Worm (Caenorhabditis elegans) whole organism, L4 larva: ENCODE results near the gene gro-1.

ENCODE experiments used
- D1046.2 ChIP-seq: fragments of 200-800 bp; sonication (Bioruptor generic); IDR thresholded peaks from 2 replicates; pipeline ENCODE4 v1.3.6; 2022; ENCODE audit warnings: missing genetic modification characterization, missing compliant biosample characterization
- F10B5.3 ChIP-seq: sonication (generic microtip); optimal IDR thresholded peaks from 2 replicates; lab custom pipeline; 2016; ENCODE audit warnings: mild to moderate bottlenecking, missing genetic modification characterization, missing compliant biosample characterization
- F37D6.2 ChIP-seq: sonication (generic microtip); optimal IDR thresholded peaks from 2 replicates; lab custom pipeline; 2016; ENCODE audit warnings: mild to moderate bottlenecking, missing genetic modification characterization, missing compliant biosample characterization
- F49E8.2 ChIP-seq: sonication (generic microtip); optimal IDR thresholded peaks from 2 replicates; lab custom pipeline; 2016; ENCODE audit warnings: missing compliant biosample characterization, mild to moderate bottlenecking, missing genetic modification characterization, borderline replicate concordance
- R02D3.7 ChIP-seq: fragments of 150-350 bp; sonication (generic microtip); optimal IDR thresholded peaks from 3 replicates; lab custom pipeline; 2014; ENCODE audit warnings: missing biosample characterization, missing genetic modification characterization
- T26A8.4 ChIP-seq: fragments of 200-800 bp; sonication (Bioruptor generic); IDR thresholded peaks from 2 replicates; pipeline ENCODE4 v1.3.6; 2022; ENCODE audit warnings: missing genetic modification characterization, missing compliant biosample characterization
- Y75B8A.6 ChIP-seq: fragments of 200-800 bp; sonication (Bioruptor generic); IDR thresholded peaks from 2 replicates; pipeline ENCODE4 v1.3.6; 2022; ENCODE audit warnings: missing genetic modification reagents, missing genetic modification characterization, missing compliant biosample characterization
- ceh-20 ChIP-seq: fragments of 200-800 bp; sonication (Bioruptor generic); IDR thresholded peaks from 2 replicates; pipeline ENCODE4 v1.3.6; 2022; ENCODE audit warnings: missing genetic modification reagents, missing genetic modification characterization, missing compliant biosample characterization
- ceh-28 ChIP-seq: fragments of 150-350 bp; optimal IDR thresholded peaks from 2 replicates; lab custom pipeline; 2014; ENCODE audit warnings: missing biosample characterization, missing genetic modification reagents, missing genetic modification characterization
- ceh-32 ChIP-seq: sonication (generic microtip); optimal IDR thresholded peaks from 2 replicates; lab custom pipeline; 2016; ENCODE audit warnings: mild to moderate bottlenecking, missing genetic modification characterization, missing compliant biosample characterization; ENCODE audit not compliant: poor library complexity
- ceh-62 ChIP-seq: sonication (generic microtip); optimal IDR thresholded peaks from 2 replicates; lab custom pipeline; 2017; ENCODE audit warnings: missing biosample characterization, missing genetic modification characterization
- daf-12 ChIP-seq: fragments of 150-350 bp; optimal IDR thresholded peaks from 2 replicates; lab custom pipeline; 2014; ENCODE audit warnings: missing biosample characterization, missing genetic modification reagents, missing genetic modification characterization
- dpl-1 ChIP-seq: fragments of 150-350 bp; optimal IDR thresholded peaks from 2 replicates; lab custom pipeline; 2014; ENCODE audit warnings: missing biosample characterization, missing genetic modification reagents, missing genetic modification characterization
- duxl-1 ChIP-seq: sonication (generic microtip); optimal IDR thresholded peaks from 2 replicates; lab custom pipeline; 2016; ENCODE audit warnings: mild to moderate bottlenecking, missing genetic modification characterization, moderate library complexity, missing compliant biosample characterization; ENCODE audit not compliant: poor library complexity
- egl-43 ChIP-seq: fragments of 200-800 bp; sonication (Bioruptor generic); IDR thresholded peaks from 2 replicates; pipeline ENCODE4 v1.3.6; 2022; ENCODE audit warnings: missing genetic modification reagents, missing genetic modification characterization, missing compliant biosample characterization
- fos-1 ChIP-seq: fragments of 150-350 bp; optimal IDR thresholded peaks from 2 replicates; lab custom pipeline; 2014; ENCODE audit warnings: missing biosample characterization, missing genetic modification characterization
- lin-13 ChIP-seq: fragments of 150-350 bp; optimal IDR thresholded peaks from 2 replicates; lab custom pipeline; 2014; ENCODE audit warnings: missing biosample characterization, missing genetic modification reagents, missing genetic modification characterization
- lin-15B ChIP-seq: fragments of 150-350 bp; sonication (generic microtip); optimal IDR thresholded peaks from 3 replicates; lab custom pipeline; 2014; ENCODE audit warnings: missing biosample characterization, missing genetic modification characterization
- lsy-2 ChIP-seq, 2 experiments: fragments of 150-350 bp in 1 of 2; sonication (generic microtip) in 1 of 2; optimal IDR thresholded peaks; 2 replicates each; lab custom pipeline; 2014 to 2017; ENCODE audit warnings: missing biosample characterization in 2 of 2, missing genetic modification characterization in 2 of 2
- madf-5 ChIP-seq, 2 experiments: fragments of 200-800 bp; sonication (Bioruptor generic); IDR thresholded peaks; 2 replicates each; pipeline ENCODE4 v1.3.6; 2022; ENCODE audit warnings: missing compliant biosample characterization in 2 of 2, missing genetic modification characterization in 2 of 2
- mdl-1 ChIP-seq, 2 experiments: fragments of 150-350 bp in 1 of 2; sonication (generic microtip) in 1 of 2; optimal IDR thresholded peaks; 2 replicates each; lab custom pipeline; 2014 to 2017; ENCODE audit warnings: missing biosample characterization in 2 of 2, missing genetic modification characterization in 2 of 2
- mep-1 ChIP-seq: fragments of 150-350 bp; sonication (generic microtip); optimal IDR thresholded peaks from 3 replicates; lab custom pipeline; 2014; ENCODE audit warnings: missing biosample characterization, missing genetic modification characterization
- nhr-25 ChIP-seq: sonication (generic microtip); optimal IDR thresholded peaks from 2 replicates; lab custom pipeline; 2017; ENCODE audit warnings: missing genetic modification characterization, mild to moderate bottlenecking, missing compliant biosample characterization, antibody characterized with exemption, moderate library complexity, borderline replicate concordance; ENCODE audit not compliant: insufficient read depth
- nhr-28 ChIP-seq: fragments of 150-350 bp; optimal IDR thresholded peaks from 2 replicates; lab custom pipeline; 2014; ENCODE audit warnings: missing biosample characterization, missing genetic modification characterization
- nhr-48 ChIP-seq: sonication (generic microtip); optimal IDR thresholded peaks from 2 replicates; lab custom pipeline; 2016; ENCODE audit warnings: mild to moderate bottlenecking, missing genetic modification characterization, missing compliant biosample characterization
- nhr-6 ChIP-seq: fragments of 150-350 bp; optimal IDR thresholded peaks from 2 replicates; lab custom pipeline; 2014; ENCODE audit warnings: missing biosample characterization, missing genetic modification characterization
- nhr-76 ChIP-seq: fragments of 150-350 bp; optimal IDR thresholded peaks from 2 replicates; lab custom pipeline; 2014; ENCODE audit warnings: missing biosample characterization, missing genetic modification characterization
- pqm-1 ChIP-seq: sonication (generic microtip); optimal IDR thresholded peaks from 2 replicates; lab custom pipeline; 2017; ENCODE audit warnings: missing biosample characterization, missing genetic modification characterization
- saeg-2 ChIP-seq: fragments of 200-800 bp; sonication (Bioruptor generic); IDR thresholded peaks from 2 replicates; pipeline ENCODE4 v1.3.6; 2022; ENCODE audit warnings: missing genetic modification reagents, missing genetic modification characterization, missing compliant biosample characterization
- sdz-12 ChIP-seq: fragments of 200-800 bp; sonication (Bioruptor generic); optimal IDR thresholded peaks from 2 replicates; lab custom pipeline; 2018; ENCODE audit warnings: mild to moderate bottlenecking, missing genetic modification characterization, missing compliant biosample characterization
- tra-1 ChIP-seq: fragments of 200-800 bp; sonication (Bioruptor generic); IDR thresholded peaks from 2 replicates; pipeline ENCODE4 v1.3.6; 2022; ENCODE audit warnings: missing genetic modification reagents, missing genetic modification characterization, missing compliant biosample characterization
- unc-62 ChIP-seq, 3 experiments: fragments of 150-350 bp in 1 of 3; sonication (generic microtip); optimal IDR thresholded peaks in 2 of 3; peaks in 1 of 3; 1 replicate in 1 of 3; 2 replicates in 2 of 3; lab custom pipeline; 2014 to 2017; ENCODE audit warnings: missing biosample characterization in 3 of 3, missing genetic modification characterization in 3 of 3, missing genetic modification reagents in 3 of 3, missing genotype in 1 of 3

The gro-1 gene

DNA sequence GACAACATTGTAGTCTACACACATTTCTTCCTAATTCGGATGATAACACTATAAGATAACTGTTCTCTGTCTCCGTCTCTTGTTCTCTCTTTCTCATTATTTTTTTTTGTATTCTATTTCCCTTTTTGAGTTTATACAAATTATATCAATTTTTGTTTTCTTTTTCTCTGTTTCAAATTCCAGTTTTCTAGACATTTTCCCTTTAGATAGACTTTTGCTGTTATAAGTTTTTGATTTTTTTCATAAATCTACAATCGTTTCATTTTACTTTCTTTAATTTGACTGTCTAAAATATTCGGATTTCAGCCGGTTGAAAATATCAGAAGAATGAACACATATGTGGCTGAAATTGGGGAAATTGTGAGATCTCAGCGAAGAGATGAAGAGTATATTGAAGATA, 28.8 kb upstream of the gro-1 start, which contains the start of gene prx-10:
Gene prx-10, plus strand, starts transcription at position 301 of the 400 bp plus-strand sequence.
- TF ChIP-seq ceh-28 (tag; lab: Kevin White, UChicago) (no peak), nhr-28 (tag; lab: Kevin White, UChicago) (peak; percentile 79)

DNA sequence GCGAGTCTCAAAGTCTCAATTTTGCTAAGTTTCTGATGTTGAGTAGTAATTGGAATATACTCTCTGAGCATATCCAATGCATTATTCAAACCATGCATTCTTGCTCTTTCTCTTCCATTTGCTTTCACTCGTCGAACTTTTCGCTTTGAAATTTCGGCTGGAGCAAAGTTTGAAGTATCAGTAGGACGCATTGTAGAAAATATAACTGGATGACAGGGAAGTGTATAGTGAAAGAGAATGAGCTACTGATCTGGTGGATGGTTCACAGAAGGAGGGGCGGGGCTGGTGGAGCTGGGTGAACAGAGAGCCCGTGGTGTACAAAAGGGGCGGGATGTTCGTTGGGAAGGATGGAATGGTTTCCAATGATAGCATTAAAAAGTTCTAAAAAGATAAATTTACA, 23.1 kb upstream of the gro-1 start:
- TF ChIP-seq ceh-32 (no peak), lsy-2 (tag; optimal IDR thresholded peaks at IDR 0.05; lab: Kevin White, UChicago) (no peak), nhr-25 (tag; lab: Kevin White, UChicago) (no peak), ceh-20 (no peak), nhr-76 (no peak), F49E8.2 (no peak), F37D6.2 (no peak), mdl-1 (tag; optimal IDR thresholded peaks at IDR 0.05; lab: Kevin White, UChicago) (no peak), nhr-48 (no peak), ceh-62 (tag; lab: Kevin White, UChicago) (no peak), tra-1 (GFP tag; lab: Robert Waterston, UW) (no peak), Y75B8A.6 (GFP tag; lab: Robert Waterston, UW) (no peak), madf-5 (GFP tag; IDR thresholded peaks at IDR 0.05; lab: Robert Waterston, UW) (no peak), D1046.2 (GFP tag; lab: Robert Waterston, UW) (no peak)

DNA sequence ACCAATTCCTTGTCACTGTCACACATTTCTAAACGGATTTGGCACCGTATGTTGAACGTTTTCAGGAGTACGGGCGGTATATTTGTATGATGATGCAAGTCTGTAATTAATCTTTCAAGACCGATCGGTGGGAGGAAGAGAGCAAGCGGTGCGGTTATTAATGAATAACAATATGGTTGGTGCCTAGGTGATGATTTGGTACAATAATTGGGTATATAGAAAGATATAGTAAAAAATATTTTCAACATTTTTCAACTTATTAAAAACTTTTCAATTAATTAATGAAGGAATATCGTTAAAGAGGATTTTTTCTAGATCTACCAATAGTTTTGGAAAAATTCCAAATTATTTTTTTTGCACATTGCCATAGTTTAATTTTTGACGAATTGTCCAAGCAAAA, 20.4 kb upstream of the gro-1 start, which contains the start of gene cnd-1:
Gene cnd-1, minus strand, starts transcription at position 101 of the 400 bp plus-strand sequence.
- peak in 1 of 2 experiments; percentile 58 for TF ChIP-seq unc-62 (GFP tag; optimal IDR thresholded peaks at IDR 0.05 in 1 of 2; lab: Kevin White, UChicago)
- no peak for TF ChIP-seq unc-62 (tag; optimal IDR thresholded peaks at IDR 0.05; lab: Kevin White, UChicago)
- no peak for TF ChIP-seq pqm-1 (tag; lab: Kevin White, UChicago)

DNA sequence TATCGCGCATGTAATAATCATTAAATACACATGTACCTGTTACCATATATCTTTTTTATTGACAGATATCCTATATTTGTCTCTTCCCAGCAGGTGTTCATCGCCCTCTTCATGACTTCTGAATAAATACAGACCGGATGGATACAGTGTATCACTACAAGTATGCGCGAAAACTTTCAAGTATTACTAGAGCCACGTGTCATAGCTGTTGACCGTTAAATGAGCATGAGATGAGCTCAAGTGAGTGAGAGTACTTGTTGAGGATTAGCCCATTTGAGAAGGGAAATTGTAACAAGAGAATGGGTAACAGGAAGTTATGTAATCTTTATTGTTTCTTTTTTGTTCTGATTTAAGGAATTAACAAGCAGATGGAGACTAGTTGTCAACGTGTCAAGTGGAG, 19.8 kb upstream of the gro-1 start:
- TF ChIP-seq F10B5.3, result no peak
- no peak for TF ChIP-seq sdz-12 (GFP tag; lab: Kevin White, UChicago)
- TF ChIP-seq mep-1 (tag; lab: Kevin White, UChicago), result no peak
- TF ChIP-seq nhr-6 (tag; lab: Kevin White, UChicago), result no peak
- TF ChIP-seq egl-43 (GFP tag; lab: Robert Waterston, UW), result no peak
- TF ChIP-seq R02D3.7 (tag; lab: Kevin White, UChicago), result no peak
- TF ChIP-seq tra-1 (GFP tag; lab: Robert Waterston, UW), result no peak
- TF ChIP-seq ceh-28 (tag; lab: Kevin White, UChicago), result no peak
- TF ChIP-seq daf-12 (tag; lab: Kevin White, UChicago), result no peak
- TF ChIP-seq T26A8.4, result no peak
- TF ChIP-seq F37D6.2, result no peak
- TF ChIP-seq lin-15B, result no peak
- no peak for TF ChIP-seq duxl-1 (tag; lab: Kevin White, UChicago)
- no peak for TF ChIP-seq lin-13 (GFP tag; lab: Kevin White, UChicago)

DNA sequence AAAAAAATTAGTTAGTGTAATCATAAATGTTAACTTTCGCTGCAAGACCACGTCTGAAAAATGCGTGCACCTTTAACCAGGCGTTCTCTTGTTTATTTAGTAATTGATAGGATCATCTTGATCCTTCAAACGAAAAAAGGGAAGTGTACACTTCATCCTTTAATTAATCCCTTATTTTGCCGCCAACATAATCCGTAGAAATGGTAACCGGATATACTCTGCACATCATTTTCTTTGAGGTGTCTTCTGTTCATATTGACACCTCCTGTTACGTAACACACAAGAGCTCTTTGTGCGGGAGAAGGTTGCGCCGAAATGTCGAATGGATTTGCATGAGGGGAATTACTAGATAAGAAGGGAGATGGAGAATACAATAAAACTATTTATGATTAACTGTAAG, 16.2 kb upstream of the gro-1 start:
- TF ChIP-seq saeg-2 (GFP tag; lab: Robert Waterston, UW) (no peak), dpl-1 (GFP tag; lab: Kevin White, UChicago) (no peak), unc-62 (GFP tag; optimal IDR thresholded peaks at IDR 0.05 in 1 of 2; lab: Kevin White, UChicago) (peak in 1 of 2 experiments; percentile 8), unc-62 (tag; optimal IDR thresholded peaks at IDR 0.05; lab: Kevin White, UChicago) (no peak), fos-1 (tag; lab: Kevin White, UChicago) (no peak)
- TF ChIP-seq, all 104 proteins: peak for 1
